Fruit fly (Drosophila melanogaster): ENCODE data around the gene chb.
A peak's percentile ranks its signal among the peaks of the same experiment; 100 is the strongest.

chb gene

dm6 chr3L:21172527-21173253 lies at the start of gene chb, which contains the start of gene AsnS:
TSS of gene chb (plus strand) at chr3L:21172853.
TSS of gene AsnS (plus strand) at chr3L:21173118.
- peak in 1 of 2 experiments; percentile 6 for TF ChIP-seq EcR (GFP tag; optimal IDR thresholded peaks at IDR 0.05)
- TF ChIP-seq usp (GFP tag; optimal IDR thresholded peaks at IDR 0.05): no peak

- TF ChIP-seq usp (GFP tag; optimal IDR thresholded peaks at IDR 0.05) (no peak), pan (optimal IDR thresholded peaks at IDR 0.05) (no peak), psq (optimal IDR thresholded peaks at IDR 0.05) (no peak), EcR (GFP tag; optimal IDR thresholded peaks at IDR 0.05) (no peak), Dll (optimal IDR thresholded peaks at IDR 0.05) (no peak), CG8478 (optimal IDR thresholded peaks at IDR 0.05) (no peak)
Measured at dm6 chr3L:21123453-21123852, 49.2 kb upstream of the chb start, which contains the start of gene CG33284. TSS of gene CG33284 (plus strand) at chr3L:21123753.

- TF ChIP-seq pan (optimal IDR thresholded peaks at IDR 0.05): no peak
- TF ChIP-seq EcR (GFP tag; optimal IDR thresholded peaks at IDR 0.05): no peak
- no peak for TF ChIP-seq CG8478 (optimal IDR thresholded peaks at IDR 0.05)
- no peak for TF ChIP-seq usp (GFP tag; optimal IDR thresholded peaks at IDR 0.05)
- TF ChIP-seq Dll (optimal IDR thresholded peaks at IDR 0.05): no peak
- no peak for TF ChIP-seq psq (optimal IDR thresholded peaks at IDR 0.05)
Measured at dm6 chr3L:21129682-21130081, 43.0 kb upstream of the chb start.

dm6 chr3L:21130839-21131410 lies 41.7 kb upstream of the chb start, which contains the start of gene ko:
TSS of gene ko (minus strand) at chr3L:21131159.
- TF ChIP-seq CG8478 (optimal IDR thresholded peaks at IDR 0.05) (no peak), EcR (GFP tag; optimal IDR thresholded peaks at IDR 0.05) (no peak), Dll (optimal IDR thresholded peaks at IDR 0.05) (no peak), psq (optimal IDR thresholded peaks at IDR 0.05) (no peak), usp (GFP tag; optimal IDR thresholded peaks at IDR 0.05) (no peak), pan (optimal IDR thresholded peaks at IDR 0.05) (no peak)

- TF ChIP-seq usp (GFP tag; optimal IDR thresholded peaks at IDR 0.05) (no peak), EcR (GFP tag; optimal IDR thresholded peaks at IDR 0.05) (no peak), psq (optimal IDR thresholded peaks at IDR 0.05) (no peak), CG8478 (optimal IDR thresholded peaks at IDR 0.05) (no peak), pan (optimal IDR thresholded peaks at IDR 0.05) (no peak)
Measured at dm6 chr3L:21131427-21131826, 41.2 kb upstream of the chb start, which contains the start of gene ICA69. TSS of gene ICA69 (plus strand) at chr3L:21131446.

dm6 chr3L:21135850-21136249 lies 36.8 kb upstream of the chb start:
- TF ChIP-seq Dll (optimal IDR thresholded peaks at IDR 0.05) (no peak), EcR (GFP tag; optimal IDR thresholded peaks at IDR 0.05) (no peak), CG8478 (optimal IDR thresholded peaks at IDR 0.05) (no peak), pan (optimal IDR thresholded peaks at IDR 0.05) (no peak), psq (optimal IDR thresholded peaks at IDR 0.05) (no peak), usp (GFP tag; optimal IDR thresholded peaks at IDR 0.05) (no peak)

dm6 chr3L:21136253-21136652 lies 36.4 kb upstream of the chb start, which contains the start of gene CG10565:
TSS of gene CG10565 (minus strand) at chr3L:21136353.
- TF ChIP-seq psq (optimal IDR thresholded peaks at IDR 0.05) (no peak), EcR (GFP tag; optimal IDR thresholded peaks at IDR 0.05) (no peak), Dll (optimal IDR thresholded peaks at IDR 0.05) (no peak), usp (GFP tag; optimal IDR thresholded peaks at IDR 0.05) (no peak), pan (optimal IDR thresholded peaks at IDR 0.05) (no peak), CG8478 (optimal IDR thresholded peaks at IDR 0.05) (no peak)

dm6 chr3L:21145841-21146395 lies 26.7 kb upstream of the chb start:
- TF ChIP-seq usp (GFP tag; optimal IDR thresholded peaks at IDR 0.05): no peak
- no peak for TF ChIP-seq CG8478 (optimal IDR thresholded peaks at IDR 0.05)
- no peak for TF ChIP-seq EcR (GFP tag; optimal IDR thresholded peaks at IDR 0.05)
- no peak for TF ChIP-seq psq (optimal IDR thresholded peaks at IDR 0.05)
- no peak for TF ChIP-seq pan (optimal IDR thresholded peaks at IDR 0.05)
- TF ChIP-seq Dll (optimal IDR thresholded peaks at IDR 0.05): no peak

- TF ChIP-seq pan (optimal IDR thresholded peaks at IDR 0.05): no peak
- TF ChIP-seq EcR (GFP tag; optimal IDR thresholded peaks at IDR 0.05): no peak
- no peak for TF ChIP-seq usp (GFP tag; optimal IDR thresholded peaks at IDR 0.05)
- no peak for TF ChIP-seq Dll (optimal IDR thresholded peaks at IDR 0.05)
- TF ChIP-seq CG8478 (optimal IDR thresholded peaks at IDR 0.05): no peak
- no peak for TF ChIP-seq psq (optimal IDR thresholded peaks at IDR 0.05)
Measured at dm6 chr3L:21171905-21172304, 748 bp upstream of the chb start, which contains the start of gene Ac78C. TSS of gene Ac78C (minus strand) at chr3L:21171930.

dm6 chr3L:21174962-21175361 lies 2.3 kb downstream of the chb start:
- TF ChIP-seq psq (optimal IDR thresholded peaks at IDR 0.05): no peak
- TF ChIP-seq EcR (GFP tag; optimal IDR thresholded peaks at IDR 0.05): no peak
- TF ChIP-seq pan (optimal IDR thresholded peaks at IDR 0.05): no peak
- TF ChIP-seq CG8478 (optimal IDR thresholded peaks at IDR 0.05): no peak
- no peak for TF ChIP-seq Dll (optimal IDR thresholded peaks at IDR 0.05)
- TF ChIP-seq usp (GFP tag; optimal IDR thresholded peaks at IDR 0.05): no peak

dm6 chr3L:21175531-21176271 lies 3.0 kb downstream of the chb start:
- TF ChIP-seq CG8478 (optimal IDR thresholded peaks at IDR 0.05) (no peak), psq (optimal IDR thresholded peaks at IDR 0.05) (no peak), usp (GFP tag; optimal IDR thresholded peaks at IDR 0.05) (no peak), pan (optimal IDR thresholded peaks at IDR 0.05) (no peak), Dll (optimal IDR thresholded peaks at IDR 0.05) (no peak), EcR (GFP tag; optimal IDR thresholded peaks at IDR 0.05) (no peak)

All from whole organism.